Worm (Caenorhabditis elegans) whole organism, L4 larva: ENCODE measurements around the gene pmpl-1.
A peak's percentile ranks its signal among the peaks of the same experiment; 100 is the strongest.

Source experiments
- F10B5.3 ChIP-seq: sonication (generic microtip); optimal IDR thresholded peaks from 2 replicates; lab custom pipeline; 2016; ENCODE audit warnings: mild to moderate bottlenecking, missing genetic modification characterization, missing compliant biosample characterization
- F37D6.2 ChIP-seq: sonication (generic microtip); optimal IDR thresholded peaks from 2 replicates; lab custom pipeline; 2016; ENCODE audit warnings: mild to moderate bottlenecking, missing genetic modification characterization, missing compliant biosample characterization
- F44E2.7 ChIP-seq: fragments of 200-800 bp; sonication (Bioruptor generic); IDR thresholded peaks from 2 replicates; pipeline ENCODE4 v2.1.2; 2022; ENCODE audit warnings: missing genetic modification characterization, missing compliant biosample characterization
- R02D3.7 ChIP-seq: fragments of 150-350 bp; sonication (generic microtip); optimal IDR thresholded peaks from 3 replicates; lab custom pipeline; 2014; ENCODE audit warnings: missing biosample characterization, missing genetic modification characterization
- T26A8.4 ChIP-seq: fragments of 200-800 bp; sonication (Bioruptor generic); IDR thresholded peaks from 2 replicates; pipeline ENCODE4 v1.3.6; 2022; ENCODE audit warnings: missing genetic modification characterization, missing compliant biosample characterization
- Y105C5A.15 ChIP-seq: fragments of 200-800 bp; sonication (Bioruptor generic); IDR thresholded peaks from 2 replicates; pipeline ENCODE4 v1.3.6; 2022; ENCODE audit warnings: missing genetic modification characterization, missing compliant biosample characterization
- Y48G9A.11 ChIP-seq: fragments of 200-800 bp; sonication (Bioruptor generic); IDR thresholded peaks from 2 replicates; pipeline ENCODE4 v1.3.6; 2022; ENCODE audit warnings: missing genetic modification reagents, missing genetic modification characterization, missing compliant biosample characterization
- aha-1 ChIP-seq: fragments of 150-350 bp; peaks from one replicate; lab custom pipeline; 2014; ENCODE audit warnings: missing biosample characterization, missing genetic modification characterization
- ceh-20 ChIP-seq: fragments of 200-800 bp; sonication (Bioruptor generic); IDR thresholded peaks from 2 replicates; pipeline ENCODE4 v1.3.6; 2022; ENCODE audit warnings: missing genetic modification reagents, missing genetic modification characterization, missing compliant biosample characterization
- ceh-32 ChIP-seq: sonication (generic microtip); optimal IDR thresholded peaks from 2 replicates; lab custom pipeline; 2016; ENCODE audit warnings: mild to moderate bottlenecking, missing genetic modification characterization, missing compliant biosample characterization; ENCODE audit not compliant: poor library complexity
- ceh-62 ChIP-seq: sonication (generic microtip); optimal IDR thresholded peaks from 2 replicates; lab custom pipeline; 2017; ENCODE audit warnings: missing biosample characterization, missing genetic modification characterization
- ceh-82 ChIP-seq: sonication (generic microtip); optimal IDR thresholded peaks from 2 replicates; lab custom pipeline; 2017; ENCODE audit warnings: missing biosample characterization, missing genetic modification characterization
- daf-16 ChIP-seq, 3 experiments: sonication (generic microtip); optimal IDR thresholded peaks; 2 replicates each; lab custom pipeline; 2016 to 2017; ENCODE audit warnings: missing genetic modification characterization in 3 of 3, missing genetic modification reagents in 3 of 3, mild to moderate bottlenecking in 2 of 3, missing compliant biosample characterization in 2 of 3, missing biosample characterization in 1 of 3, moderate library complexity in 1 of 3
- daf-8 ChIP-seq: fragments of 200-800 bp; sonication (Bioruptor generic); IDR thresholded peaks from 2 replicates; pipeline ENCODE4 v1.3.6; 2022; ENCODE audit warnings: missing genetic modification characterization, missing compliant biosample characterization
- dmd-6 ChIP-seq: fragments of 200-800 bp; sonication (Bioruptor generic); IDR thresholded peaks from 2 replicates; pipeline ENCODE4 v1.3.6; 2022; ENCODE audit warnings: missing genetic modification reagents, missing genetic modification characterization, missing compliant biosample characterization
- dve-1 ChIP-seq: sonication (generic microtip); optimal IDR thresholded peaks from 2 replicates; lab custom pipeline; 2017; ENCODE audit warnings: antibody characterized with exemption, mild to moderate bottlenecking, missing genetic modification characterization, missing compliant biosample characterization; ENCODE audit not compliant: insufficient read depth
- fkh-10 ChIP-seq: fragments of 150-350 bp; optimal IDR thresholded peaks from 2 replicates; lab custom pipeline; 2014; ENCODE audit warnings: missing biosample characterization, missing genetic modification reagents, missing genetic modification characterization
- fos-1 ChIP-seq: fragments of 150-350 bp; optimal IDR thresholded peaks from 2 replicates; lab custom pipeline; 2014; ENCODE audit warnings: missing biosample characterization, missing genetic modification characterization
- hlh-11 ChIP-seq: fragments of 200-800 bp; sonication (Bioruptor generic); optimal IDR thresholded peaks from 2 replicates; lab custom pipeline; 2018; ENCODE audit warnings: mild to moderate bottlenecking, missing genetic modification characterization, missing compliant biosample characterization
- hlh-30 ChIP-seq: sonication (generic microtip); optimal IDR thresholded peaks from 2 replicates; lab custom pipeline; 2017; ENCODE audit warnings: antibody characterized with exemption, mild to moderate bottlenecking, missing genetic modification characterization, missing compliant biosample characterization; ENCODE audit not compliant: insufficient read depth
- jun-1 ChIP-seq: fragments of 150-350 bp; optimal IDR thresholded peaks from 2 replicates; lab custom pipeline; 2014; ENCODE audit warnings: missing biosample characterization, missing genetic modification reagents, missing genetic modification characterization
- lin-29 ChIP-seq: fragments of 200-800 bp; sonication (Bioruptor generic); IDR thresholded peaks from 2 replicates; pipeline ENCODE4 v1.3.6; 2022; ENCODE audit warnings: missing genetic modification reagents, missing genetic modification characterization, missing compliant biosample characterization
- lin-38 ChIP-seq: fragments of 200-800 bp; sonication (Bioruptor generic); IDR thresholded peaks from 2 replicates; pipeline ENCODE4 v1.3.6; 2022; ENCODE audit warnings: missing genetic modification reagents, missing genetic modification characterization, missing compliant biosample characterization
- lin-39 ChIP-seq: fragments of 150-350 bp; optimal IDR thresholded peaks from 2 replicates; lab custom pipeline; 2014; ENCODE audit warnings: missing biosample characterization, missing genetic modification reagents, missing genetic modification characterization
- lir-3 ChIP-seq: sonication (generic microtip); optimal IDR thresholded peaks from 2 replicates; lab custom pipeline; 2016; ENCODE audit warnings: mild to moderate bottlenecking, missing genetic modification characterization, missing compliant biosample characterization
- lsy-2 ChIP-seq, 2 experiments: fragments of 150-350 bp in 1 of 2; sonication (generic microtip) in 1 of 2; optimal IDR thresholded peaks; 2 replicates each; lab custom pipeline; 2014 to 2017; ENCODE audit warnings: missing biosample characterization in 2 of 2, missing genetic modification characterization in 2 of 2
- madf-5 ChIP-seq, 2 experiments: fragments of 200-800 bp; sonication (Bioruptor generic); IDR thresholded peaks; 2 replicates each; pipeline ENCODE4 v1.3.6; 2022; ENCODE audit warnings: missing compliant biosample characterization in 2 of 2, missing genetic modification characterization in 2 of 2
- mdl-1 ChIP-seq, 2 experiments: fragments of 150-350 bp in 1 of 2; sonication (generic microtip) in 1 of 2; optimal IDR thresholded peaks; 2 replicates each; lab custom pipeline; 2014 to 2017; ENCODE audit warnings: missing biosample characterization in 2 of 2, missing genetic modification characterization in 2 of 2
- mes-2 ChIP-seq: sonication (generic microtip); optimal IDR thresholded peaks from 2 replicates; lab custom pipeline; 2016; ENCODE audit warnings: missing genotype, mild to moderate bottlenecking, missing genetic modification characterization, missing compliant biosample characterization; ENCODE audit not compliant: poor library complexity, severe bottlenecking
- mxl-2 ChIP-seq: fragments of 200-800 bp; sonication (Bioruptor generic); conservative IDR thresholded peaks from 2 replicates; pipeline ENCODE4 v1.3.6; 2022; ENCODE audit warnings: missing genetic modification reagents, missing genetic modification characterization, missing compliant biosample characterization
- mxl-3 ChIP-seq: fragments of 200-800 bp; sonication (Bioruptor generic); optimal IDR thresholded peaks from 2 replicates; lab custom pipeline; 2018; ENCODE audit warnings: mild to moderate bottlenecking, missing genetic modification characterization, missing compliant biosample characterization
- nhr-10 ChIP-seq: fragments of 150-350 bp; optimal IDR thresholded peaks from 2 replicates; lab custom pipeline; 2014; ENCODE audit warnings: missing biosample characterization, missing genetic modification characterization
- nhr-102 ChIP-seq: sonication (generic microtip); optimal IDR thresholded peaks from 2 replicates; lab custom pipeline; 2016; ENCODE audit warnings: mild to moderate bottlenecking, missing genetic modification characterization, moderate library complexity, missing compliant biosample characterization
- nhr-11 ChIP-seq: fragments of 150-350 bp; optimal IDR thresholded peaks from 2 replicates; lab custom pipeline; 2014; ENCODE audit warnings: missing biosample characterization, missing genetic modification characterization
- nhr-41 ChIP-seq: fragments of 200-800 bp; sonication (Bioruptor generic); IDR thresholded peaks from 2 replicates; pipeline ENCODE4 v1.3.6; 2022; ENCODE audit warnings: missing genetic modification reagents, missing genetic modification characterization, missing compliant biosample characterization
- nhr-48 ChIP-seq: sonication (generic microtip); optimal IDR thresholded peaks from 2 replicates; lab custom pipeline; 2016; ENCODE audit warnings: mild to moderate bottlenecking, missing genetic modification characterization, missing compliant biosample characterization
- sdz-12 ChIP-seq: fragments of 200-800 bp; sonication (Bioruptor generic); optimal IDR thresholded peaks from 2 replicates; lab custom pipeline; 2018; ENCODE audit warnings: mild to moderate bottlenecking, missing genetic modification characterization, missing compliant biosample characterization
- skn-1 ChIP-seq: fragments of 150-350 bp; optimal IDR thresholded peaks from 2 replicates; lab custom pipeline; 2014; ENCODE audit warnings: missing biosample characterization, missing genetic modification characterization
- snpc-1.2 ChIP-seq: fragments of 200-800 bp; sonication (Bioruptor generic); IDR thresholded peaks from 2 replicates; pipeline ENCODE4 v1.3.6; 2022; ENCODE audit warnings: missing genetic modification reagents, missing genetic modification characterization, missing compliant biosample characterization
- spr-3 ChIP-seq: fragments of 200-800 bp; sonication (Bioruptor generic); optimal IDR thresholded peaks from 2 replicates; lab custom pipeline; 2018; ENCODE audit warnings: mild to moderate bottlenecking, missing genetic modification characterization, missing compliant biosample characterization
- tag-97 ChIP-seq: fragments of 200-800 bp; sonication (Bioruptor generic); IDR thresholded peaks from 2 replicates; pipeline ENCODE4 v1.3.6; 2022; ENCODE audit warnings: missing genetic modification characterization, missing compliant biosample characterization
- tra-1 ChIP-seq: fragments of 200-800 bp; sonication (Bioruptor generic); IDR thresholded peaks from 2 replicates; pipeline ENCODE4 v1.3.6; 2022; ENCODE audit warnings: missing genetic modification reagents, missing genetic modification characterization, missing compliant biosample characterization
- unc-39 ChIP-seq: sonication (generic microtip); optimal IDR thresholded peaks from 2 replicates; lab custom pipeline; 2017; ENCODE audit warnings: missing biosample characterization, missing genetic modification characterization
- unc-62 ChIP-seq, 3 experiments: fragments of 150-350 bp in 1 of 3; sonication (generic microtip); optimal IDR thresholded peaks in 2 of 3; peaks in 1 of 3; 1 replicate in 1 of 3; 2 replicates in 2 of 3; lab custom pipeline; 2014 to 2017; ENCODE audit warnings: missing biosample characterization in 3 of 3, missing genetic modification characterization in 3 of 3, missing genetic modification reagents in 3 of 3, missing genotype in 1 of 3
- zfp-3 ChIP-seq: fragments of 200-800 bp; sonication (Bioruptor generic); conservative IDR thresholded peaks from 2 replicates; pipeline ENCODE4 v1.3.6; 2022; ENCODE audit warnings: missing genetic modification reagents, missing genetic modification characterization, missing compliant biosample characterization

The pmpl-1 gene

ce11 chrX:3829605-3830004 is 41.8 kb downstream of the pmpl-1 start (continued):
- peak; percentile 77 for TF ChIP-seq dmd-6 (GFP tag; lab: Robert Waterston, UW)
- TF ChIP-seq lin-39 (tag; lab: Kevin White, UChicago): no peak
- no peak for TF ChIP-seq F44E2.7 (GFP tag; lab: Robert Waterston, UW)
- no peak for TF ChIP-seq hlh-30 (tag; lab: Kevin White, UChicago)
- TF ChIP-seq aha-1 (tag; lab: Kevin White, UChicago): peak; percentile 83
- no peak for TF ChIP-seq fos-1

ce11 chrX:3830872-3831271 is 43.0 kb downstream of the pmpl-1 start:
- TF ChIP-seq dve-1: peak; percentile 25
- peak in 1 of 2 experiments; percentile 51 for TF ChIP-seq daf-16 (GFP tag; optimal IDR thresholded peaks at IDR 0.05; lab: Kevin White, UChicago)
- TF ChIP-seq daf-16 (tag; optimal IDR thresholded peaks at IDR 0.05; lab: Kevin White, UChicago): peak; percentile 98
- no peak for TF ChIP-seq aha-1 (tag; lab: Kevin White, UChicago)
- TF ChIP-seq unc-62 (GFP tag; optimal IDR thresholded peaks at IDR 0.05 in 1 of 2; lab: Kevin White, UChicago): peak in 1 of 2 experiments; percentile 10
- no peak for TF ChIP-seq unc-62 (tag; optimal IDR thresholded peaks at IDR 0.05; lab: Kevin White, UChicago)
- TF ChIP-seq, all 104 proteins: peak for 3

- TF ChIP-seq mxl-3 (GFP tag; lab: Kevin White, UChicago) (peak; percentile 2), Y48G9A.11 (GFP tag; lab: Robert Waterston, UW) (no peak), lin-38 (GFP tag; lab: Robert Waterston, UW) (no peak), nhr-41 (GFP tag; lab: Robert Waterston, UW) (no peak), unc-39 (tag; lab: Kevin White, UChicago) (no peak), nhr-102 (peak; percentile 67), mxl-2 (0 out of 2 replicates have a peak, but pooled peaks have one; percentile 25), lin-39 (tag; lab: Kevin White, UChicago) (no peak), ceh-20 (GFP tag; lab: Robert Waterston, UW) (peak; percentile 74), mes-2 (tag; lab: Kevin White, UChicago) (no peak), nhr-10 (tag; lab: Kevin White, UChicago) (no peak), lin-29 (GFP tag; lab: Robert Waterston, UW) (no peak), ceh-82 (tag; lab: Kevin White, UChicago) (no peak), tag-97 (GFP tag; lab: Robert Waterston, UW) (no peak), T26A8.4 (GFP tag; lab: Robert Waterston, UW) (peak; percentile 63), mdl-1 (tag; optimal IDR thresholded peaks at IDR 0.05; lab: Kevin White, UChicago) (peak in 1 of 2 experiments; percentile 62), F10B5.3 (tag; lab: Kevin White, UChicago) (no peak), dmd-6 (GFP tag; lab: Robert Waterston, UW) (peak; percentile 96), sdz-12 (no peak), R02D3.7 (no peak), tra-1 (GFP tag; lab: Robert Waterston, UW) (peak; percentile 97), fos-1 (no peak), Y105C5A.15 (GFP tag; lab: Robert Waterston, UW) (no peak), snpc-1.2 (GFP tag; lab: Robert Waterston, UW) (no peak), zfp-3 (GFP tag; lab: Robert Waterston, UW) (no peak), fkh-10 (GFP tag; lab: Kevin White, UChicago) (no peak), nhr-11 (tag; lab: Kevin White, UChicago) (no peak), F37D6.2 (no peak), hlh-11 (tag; lab: Kevin White, UChicago) (peak; percentile 94), lsy-2 (tag; optimal IDR thresholded peaks at IDR 0.05; lab: Kevin White, UChicago) (peak in 1 of 2 experiments; percentile 44), aha-1 (tag; lab: Kevin White, UChicago) (peak; percentile 62), nhr-48 (tag; lab: Kevin White, UChicago) (peak; percentile 57), lir-3 (no peak), madf-5 (GFP tag; IDR thresholded peaks at IDR 0.05; lab: Robert Waterston, UW) (no peak), skn-1 (no peak), ceh-32 (tag; lab: Kevin White, UChicago) (no peak), spr-3 (GFP tag; lab: Kevin White, UChicago) (no peak), ceh-62 (tag; lab: Kevin White, UChicago) (no peak), jun-1 (tag; lab: Kevin White, UChicago) (peak; percentile 5), daf-8 (GFP tag; lab: Robert Waterston, UW) (no peak)
Observed at ce11 chrX:3832059-3832641, 44.3 kb downstream of the pmpl-1 start.
